Worm (Caenorhabditis elegans) whole organism, late embryonic: ENCODE data around the gene Y70C5A.3.

Source experiments
- F13H6.1 ChIP-seq: sonication (generic microtip); optimal IDR thresholded peaks from 2 replicates; lab custom pipeline; 2016; ENCODE audit warnings: missing genetic modification characterization, missing compliant biosample characterization
- ama-1 ChIP-seq: fragments of 150-350 bp; optimal IDR thresholded peaks from 2 replicates; lab custom pipeline; 2014
- ceh-2 ChIP-seq: sonication (generic microtip); optimal IDR thresholded peaks from 2 replicates; lab custom pipeline; 2016; ENCODE audit warnings: missing genotype, missing genetic modification characterization, missing compliant biosample characterization
- ceh-24 ChIP-seq: sonication (generic microtip); optimal IDR thresholded peaks from 2 replicates; lab custom pipeline; 2016; ENCODE audit warnings: mild to moderate bottlenecking, missing genetic modification characterization, missing compliant biosample characterization
- che-1 ChIP-seq: sonication (generic microtip); optimal IDR thresholded peaks from 2 replicates; lab custom pipeline; 2016; ENCODE audit warnings: mild to moderate bottlenecking, missing genetic modification characterization, missing compliant biosample characterization
- elt-2 ChIP-seq: sonication (generic microtip); optimal IDR thresholded peaks from 2 replicates; lab custom pipeline; 2016; ENCODE audit warnings: missing genetic modification reagents, missing genetic modification characterization, missing compliant biosample characterization
- elt-4 ChIP-seq: sonication (generic microtip); optimal IDR thresholded peaks from 2 replicates; lab custom pipeline; 2016; ENCODE audit warnings: missing genetic modification characterization, missing compliant biosample characterization
- fkh-10 ChIP-seq: fragments of 150-350 bp; optimal IDR thresholded peaks from 2 replicates; lab custom pipeline; 2014; ENCODE audit warnings: missing biosample characterization, missing genetic modification reagents, missing genetic modification characterization
- hlh-8 ChIP-seq: sonication (generic microtip); optimal IDR thresholded peaks from 2 replicates; lab custom pipeline; 2016; ENCODE audit warnings: missing genotype, missing genetic modification characterization, missing compliant biosample characterization
- nfya-1 ChIP-seq: sonication (generic microtip); optimal IDR thresholded peaks from 2 replicates; lab custom pipeline; 2017; ENCODE audit warnings: missing genetic modification characterization, mild to moderate bottlenecking, missing compliant biosample characterization, antibody characterized with exemption, moderate library complexity
- pha-4 ChIP-seq: fragments of 150-350 bp; optimal IDR thresholded peaks from 2 replicates; lab custom pipeline; 2018; ENCODE audit warnings: missing biosample characterization, missing genetic modification reagents, missing genetic modification characterization
- ttx-3 ChIP-seq: sonication (generic microtip); optimal IDR thresholded peaks from 2 replicates; lab custom pipeline; 2016; ENCODE audit warnings: missing genetic modification reagents, missing genetic modification characterization, missing compliant biosample characterization
- unc-3 ChIP-seq, 2 experiments: fragments of 200-800 bp in 1 of 2; sonication (Bioruptor generic) in 1 of 2; sonication (generic microtip) in 1 of 2; conservative IDR thresholded peaks in 1 of 2; optimal IDR thresholded peaks in 1 of 2; 2 replicates each; pipeline versions ENCODE4 v1.3.6 to Lab custom; 2016 to 2022; ENCODE audit warnings: missing compliant biosample characterization in 2 of 2, missing genetic modification characterization in 2 of 2, missing genetic modification reagents in 1 of 2

DNA sequence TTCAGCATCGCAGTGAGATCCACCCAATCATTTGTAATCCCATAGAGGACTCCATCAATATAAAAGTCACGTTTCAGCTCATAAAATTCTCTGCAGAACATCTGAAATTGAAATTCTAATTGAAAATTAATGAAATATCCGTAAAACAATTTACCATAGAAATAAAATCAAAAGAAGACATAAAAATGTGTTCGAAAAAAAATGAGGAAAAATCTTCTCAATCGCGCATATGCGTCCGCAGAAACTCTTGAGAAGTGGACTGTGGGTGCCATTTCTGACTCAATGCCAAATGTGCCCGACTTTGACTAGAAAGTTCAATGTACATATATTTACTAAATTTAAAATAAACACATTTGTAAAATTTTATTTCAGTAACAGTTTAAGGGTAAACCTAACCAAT, 47.8 kb upstream of the Y70C5A.3 start, which contains the start of gene F14F8.9:
- no peak for TF ChIP-seq nfya-1
- no peak for TF ChIP-seq unc-3 (GFP tag; conservative IDR thresholded peaks at IDR 0.05; lab: Robert Waterston, UW)
- TF ChIP-seq unc-3 (tag; optimal IDR thresholded peaks at IDR 0.05; lab: Kevin White, UChicago) = no peak
- TF ChIP-seq che-1 (tag; lab: Kevin White, UChicago) = no peak
- TF ChIP-seq fkh-10 (GFP tag; lab: Kevin White, UChicago) = no peak
- no peak for TF ChIP-seq elt-2
- TF ChIP-seq elt-4 (tag; lab: Kevin White, UChicago) = no peak
- TF ChIP-seq ama-1 = no peak
- no peak for TF ChIP-seq hlh-8 (tag; lab: Kevin White, UChicago)
- no peak for TF ChIP-seq pha-4 (tag; lab: Kevin White, UChicago)
- no peak for TF ChIP-seq ttx-3 (tag; lab: Kevin White, UChicago)
- TF ChIP-seq ceh-24 = no peak
- no peak for TF ChIP-seq ceh-2
- no peak for TF ChIP-seq F13H6.1 (tag; lab: Kevin White, UChicago)
